In the genomic region with DNA sequence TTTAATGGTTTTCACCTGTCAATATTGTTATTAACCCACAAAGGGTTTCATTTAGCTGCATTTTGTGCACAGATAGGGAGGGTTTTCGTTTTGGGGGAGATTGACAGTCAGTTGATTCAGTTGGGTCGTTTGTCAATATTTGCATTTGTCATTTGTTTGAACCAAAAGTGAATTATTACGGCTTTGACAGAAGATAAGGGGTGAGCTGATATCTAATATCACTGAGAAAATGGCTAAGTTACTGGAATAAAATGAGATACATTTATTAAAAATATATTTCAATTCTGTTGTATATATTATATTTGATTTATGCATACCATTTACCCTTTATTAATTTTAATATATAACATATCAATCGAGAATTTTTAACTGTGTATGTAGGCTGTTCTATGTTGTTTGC, we compare ENCODE assay signal across 1 fruit fly cellular context.
TF ChIP-seq lines count a peak whose summit lies in the region.

No protein-coding gene starts in this region.

TF ChIP-seq in whole organism, embryonic, 481 proteins besides CTCF, POLR2A, EP300 and RAD21 (continued from another document):
- TF ChIP-seq row (GFP tag; IDR thresholded peaks at IDR 0.05; lab: Robert Waterston, UW) (peak; percentile 23; the same call in 1 of the 3 replicates), onecut (GFP tag; IDR thresholded peaks at IDR 0.05; lab: Robert Waterston, UW) (peak; percentile 62), NC2β (GFP tag; optimal IDR thresholded peaks at IDR 0.05; lab: Kevin White, UChicago) (peak; percentile 35), pros (GFP tag; optimal IDR thresholded peaks at IDR 0.05; lab: Kevin White, UChicago) (no peak), wek (GFP tag; optimal IDR thresholded peaks at IDR 0.05; lab: Kevin White, UChicago) (peak; percentile 87), Rx (GFP tag; IDR thresholded peaks at IDR 0.05; lab: Robert Waterston, UW) (no peak), pb (GFP tag; optimal IDR thresholded peaks at IDR 0.05; lab: Kevin White, UChicago) (no peak), CG15696 (tag; optimal IDR thresholded peaks at IDR 0.05; lab: Kevin White, UChicago) (peak; percentile 87), CG9437 (GFP tag; optimal IDR thresholded peaks at IDR 0.05; lab: Kevin White, UChicago) (peak; percentile 7), HmgZ (tag; optimal IDR thresholded peaks at IDR 0.05; lab: Kevin White, UChicago) (no peak), CG5180 (GFP tag; optimal IDR thresholded peaks at IDR 0.05; lab: Kevin White, UChicago) (peak; percentile 62), br (optimal IDR thresholded peaks at IDR 0.05; lab: Kevin White, UChicago) (no peak), CG10209 (GFP tag; optimal IDR thresholded peaks at IDR 0.05; lab: Kevin White, UChicago) (peak; percentile 69), CG6813 (GFP tag; optimal IDR thresholded peaks at IDR 0.05; lab: Kevin White, UChicago) (peak; percentile 84), CG15601 (tag; optimal IDR thresholded peaks at IDR 0.05; lab: Kevin White, UChicago) (peak; percentile 85), CG17802 (tag; optimal IDR thresholded peaks at IDR 0.05; lab: Kevin White, UChicago) (no peak), Meics (GFP tag; optimal IDR thresholded peaks at IDR 0.05; lab: Kevin White, UChicago) (peak; percentile 16), Nf-YB (GFP tag; optimal IDR thresholded peaks at IDR 0.05; lab: Kevin White, UChicago) (peak; percentile 44), CG13424 (tag; optimal IDR thresholded peaks at IDR 0.05; lab: Kevin White, UChicago) (peak; percentile 55), CG4820 (GFP tag; optimal IDR thresholded peaks at IDR 0.05; lab: Kevin White, UChicago) (peak; percentile 40), Atf3 (GFP tag; optimal IDR thresholded peaks at IDR 0.05; lab: Kevin White, UChicago) (no peak), CG11504 (tag; optimal IDR thresholded peaks at IDR 0.05; lab: Kevin White, UChicago) (peak; percentile 49), org-1 (GFP tag; optimal IDR thresholded peaks at IDR 0.05; lab: Kevin White, UChicago) (peak; percentile 37), ham (GFP tag; IDR thresholded peaks at IDR 0.05; lab: Robert Waterston, UW) (no peak), CG17829 (tag; optimal IDR thresholded peaks at IDR 0.05; lab: Kevin White, UChicago) (peak; percentile 70), ken (GFP tag; IDR thresholded peaks at IDR 0.05; lab: Robert Waterston, UW) (0 out of 3 replicates have a peak, but pooled peaks have one; percentile 35), CG33213 (GFP tag; optimal IDR thresholded peaks at IDR 0.05; lab: Kevin White, UChicago) (peak; percentile 31), Dip2 (GFP tag; IDR thresholded peaks at IDR 0.05; lab: Robert Waterston, UW) (no peak), CG12299 (tag; optimal IDR thresholded peaks at IDR 0.05; lab: Kevin White, UChicago) (peak; percentile 51), Sox102F (GFP tag; optimal IDR thresholded peaks at IDR 0.05; lab: Kevin White, UChicago) (peak; percentile 36), CG3995 (GFP tag; optimal IDR thresholded peaks at IDR 0.05; lab: Kevin White, UChicago) (no peak), kni (GFP tag; optimal IDR thresholded peaks at IDR 0.05; lab: Kevin White, UChicago) (peak; percentile 66), phol (tag; optimal IDR thresholded peaks at IDR 0.05; lab: Kevin White, UChicago) (peak; percentile 44), so (GFP tag; IDR thresholded peaks at IDR 0.05; lab: Robert Waterston, UW) (no peak), sna (GFP tag; IDR thresholded peaks at IDR 0.05; lab: Robert Waterston, UW; ENCODE audit: partially characterized antibody) (no peak), CG8924 (tag; optimal IDR thresholded peaks at IDR 0.05; lab: Kevin White, UChicago) (peak; percentile 56), CG6765 (GFP tag; optimal IDR thresholded peaks at IDR 0.05; lab: Kevin White, UChicago) (peak; percentile 43), CG14441 (GFP tag; IDR thresholded peaks at IDR 0.05; lab: Robert Waterston, UW) (no peak), Hr39 (optimal IDR thresholded peaks at IDR 0.05; lab: Kevin White, UChicago) (no peak), gem (tag; optimal IDR thresholded peaks at IDR 0.05; lab: Kevin White, UChicago) (peak; percentile 70), lola (GFP tag; optimal IDR thresholded peaks at IDR 0.05; lab: Kevin White, UChicago) (peak in 1 of 3 experiments; percentile 72), bsh (GFP tag; optimal IDR thresholded peaks at IDR 0.05; lab: Kevin White, UChicago) (peak in 1 of 2 experiments; percentile 65), CG12104 (GFP tag; optimal IDR thresholded peaks at IDR 0.05; lab: Kevin White, UChicago) (peak; percentile 39), E2f1 (GFP tag; IDR thresholded peaks at IDR 0.05; lab: Robert Waterston, UW) (no peak), CG6689 (GFP tag; IDR thresholded peaks at IDR 0.05; lab: Robert Waterston, UW) (peak; percentile 35; the same call in 1 of the 2 replicates), CG15011 (GFP tag; optimal IDR thresholded peaks at IDR 0.05; lab: Kevin White, UChicago) (peak; percentile 44), ranshi (GFP tag; IDR thresholded peaks at IDR 0.05; lab: Robert Waterston, UW) (peak; percentile 44; the same call in 1 of the 2 replicates), CG11723 (GFP tag; optimal IDR thresholded peaks at IDR 0.05; lab: Kevin White, UChicago) (peak; percentile 63), oc (tag; optimal IDR thresholded peaks at IDR 0.05; lab: Kevin White, UChicago) (peak; percentile 12), Usf (GFP tag; optimal IDR thresholded peaks at IDR 0.05; lab: Kevin White, UChicago) (no peak), Six4 (GFP tag; optimal IDR thresholded peaks at IDR 0.05; lab: Kevin White, UChicago) (peak; percentile 23), fd102C (GFP tag; optimal IDR thresholded peaks at IDR 0.05; lab: Kevin White, UChicago) (peak; percentile 70), CG4424 (GFP tag; optimal IDR thresholded peaks at IDR 0.05; lab: Kevin White, UChicago) (peak; percentile 52), Spps (tag; optimal IDR thresholded peaks at IDR 0.05; lab: Kevin White, UChicago) (peak; percentile 80), MESR4 (GFP tag; optimal IDR thresholded peaks at IDR 0.05; lab: Kevin White, UChicago) (peak; percentile 5), CG3726 (GFP tag; IDR thresholded peaks at IDR 0.05; lab: Robert Waterston, UW) (no peak), ap (GFP tag; IDR thresholded peaks at IDR 0.05; lab: Robert Waterston, UW) (no peak), nau (GFP tag; optimal IDR thresholded peaks at IDR 0.05; lab: Kevin White, UChicago) (peak; percentile 70), Kr (GFP tag; optimal IDR thresholded peaks at IDR 0.05; lab: Kevin White, UChicago) (peak; percentile 96), CG8359 (GFP tag; optimal IDR thresholded peaks at IDR 0.05; lab: Kevin White, UChicago; ENCODE audit: borderline replicate concordance) (peak; percentile 50), HLHmδ (GFP tag; optimal IDR thresholded peaks at IDR 0.05; lab: Kevin White, UChicago) (peak; percentile 89), chinmo (GFP tag; IDR thresholded peaks at IDR 0.05; lab: Robert Waterston, UW; ENCODE audit: partially characterized antibody) (no peak), CG12391 (tag; optimal IDR thresholded peaks at IDR 0.05; lab: Kevin White, UChicago) (peak; percentile 67), CG12236 (GFP tag; optimal IDR thresholded peaks at IDR 0.05; lab: Kevin White, UChicago) (peak; percentile 10), Dref (GFP tag; IDR thresholded peaks at IDR 0.05; lab: Robert Waterston, UW) (no peak), CG11398 (GFP tag; optimal IDR thresholded peaks at IDR 0.05; lab: Kevin White, UChicago) (no peak), CG10366 (GFP tag; IDR thresholded peaks at IDR 0.05; lab: Robert Waterston, UW) (no peak), HLH54F (GFP tag; optimal IDR thresholded peaks at IDR 0.05; lab: Kevin White, UChicago) (no peak), CG33557 (GFP tag; optimal IDR thresholded peaks at IDR 0.05; lab: Kevin White, UChicago) (peak; percentile 88), tll (GFP tag; optimal IDR thresholded peaks at IDR 0.05; lab: Kevin White, UChicago) (no peak), chm (GFP tag; IDR thresholded peaks at IDR 0.05; lab: Robert Waterston, UW) (peak; percentile 66; the same call in 1 of the 2 replicates), CG1529 (GFP tag; optimal IDR thresholded peaks at IDR 0.05; lab: Kevin White, UChicago) (peak; percentile 65), CG31441 (GFP tag; IDR thresholded peaks at IDR 0.05; lab: Robert Waterston, UW) (peak; percentile 63), bab2 (GFP tag; optimal IDR thresholded peaks at IDR 0.05; lab: Kevin White, UChicago) (peak; percentile 22), CG1603 (tag; optimal IDR thresholded peaks at IDR 0.05; lab: Kevin White, UChicago) (peak; percentile 56), schlank (tag; optimal IDR thresholded peaks at IDR 0.05; lab: Kevin White, UChicago) (no peak), Bdp1 (GFP tag; optimal IDR thresholded peaks at IDR 0.05; lab: Kevin White, UChicago) (peak; percentile 3), CG15269 (tag; optimal IDR thresholded peaks at IDR 0.05; lab: Kevin White, UChicago) (peak; percentile 15), ewg (GFP tag; optimal IDR thresholded peaks at IDR 0.05; lab: Kevin White, UChicago) (peak; percentile 9), CG4707 (GFP tag; optimal IDR thresholded peaks at IDR 0.05; lab: Kevin White, UChicago) (peak; percentile 76), Atf6 (GFP tag; IDR thresholded peaks at IDR 0.05; lab: Robert Waterston, UW) (no peak), Oli (tag; optimal IDR thresholded peaks at IDR 0.05; lab: Kevin White, UChicago) (peak; percentile 20), CG11695 (GFP tag; IDR thresholded peaks at IDR 0.05; lab: Robert Waterston, UW) (0 out of 3 replicates have a peak, but pooled peaks have one; percentile 38), tio (GFP tag; optimal IDR thresholded peaks at IDR 0.05; lab: Kevin White, UChicago) (peak; percentile 3), CG14710 (tag; optimal IDR thresholded peaks at IDR 0.05; lab: Kevin White, UChicago) (peak; percentile 72), Awh (GFP tag; IDR thresholded peaks at IDR 0.05; lab: Robert Waterston, UW) (peak; percentile 59; the same call in 1 of the 2 replicates), CG4854 (GFP tag; optimal IDR thresholded peaks at IDR 0.05; lab: Kevin White, UChicago) (peak; percentile 31), BtbVII (GFP tag; optimal IDR thresholded peaks at IDR 0.05; lab: Kevin White, UChicago) (peak; percentile 54), kah (GFP tag; optimal IDR thresholded peaks at IDR 0.05; lab: Kevin White, UChicago) (peak; percentile 64), Sox100B (GFP tag; optimal IDR thresholded peaks at IDR 0.05; lab: Kevin White, UChicago) (peak; percentile 70), CG10543 (GFP tag; optimal IDR thresholded peaks at IDR 0.05; lab: Kevin White, UChicago) (peak; percentile 32), ash1 (GFP tag; optimal IDR thresholded peaks at IDR 0.05; lab: Kevin White, UChicago) (no peak), crc (GFP tag; optimal IDR thresholded peaks at IDR 0.05; lab: Kevin White, UChicago) (no peak), pita (GFP tag; optimal IDR thresholded peaks at IDR 0.05; lab: Kevin White, UChicago) (no peak), tap (tag; optimal IDR thresholded peaks at IDR 0.05; lab: Kevin White, UChicago) (peak; percentile 72), NfI (GFP tag; optimal IDR thresholded peaks at IDR 0.05; lab: Kevin White, UChicago) (peak; percentile 4), CG10979 (tag; optimal IDR thresholded peaks at IDR 0.05; lab: Kevin White, UChicago) (peak; percentile 68), ci (GFP tag; IDR thresholded peaks at IDR 0.05; lab: Robert Waterston, UW) (peak; percentile 76), jing (GFP tag; optimal IDR thresholded peaks at IDR 0.05; lab: Kevin White, UChicago) (no peak), CG7271 (tag; optimal IDR thresholded peaks at IDR 0.05; lab: Kevin White, UChicago) (no peak), CG32767 (GFP tag; IDR thresholded peaks at IDR 0.05; lab: Robert Waterston, UW) (peak; percentile 26; the same call in 1 of the 2 replicates), Dfd (GFP tag; optimal IDR thresholded peaks at IDR 0.05; lab: Kevin White, UChicago) (no peak), fd96Cb (tag; optimal IDR thresholded peaks at IDR 0.05; lab: Kevin White, UChicago) (peak; percentile 49), Blimp-1 (GFP tag; optimal IDR thresholded peaks at IDR 0.05; lab: Kevin White, UChicago) (peak; percentile 65)
